Worm (Caenorhabditis elegans): ENCODE data around the gene Y43C5A.7.

- no peak for TF ChIP-seq snpc-1.2 (GFP tag; IDR thresholded peaks at IDR 0.05)
- TF ChIP-seq zag-1 (tag; optimal IDR thresholded peaks at IDR 0.05) = no peak
- no peak for TF ChIP-seq nhr-25 (tag; optimal IDR thresholded peaks at IDR 0.05; ENCODE audit: borderline replicate concordance, insufficient read depth)
- TF ChIP-seq ctbp-1 (GFP tag; IDR thresholded peaks at IDR 0.05) = no peak
These were observed 25.1 kb downstream of the Y43C5A.7 start, which contains the start of gene R09E10.5 for ce11 chrIV:10302203-10302602.

Data from whole organism, L4 larva.